Worm (Caenorhabditis elegans) whole organism, L2 larva: ENCODE results near the gene F17C8.6.

Source experiments
- C34F6.9 ChIP-seq: fragments of 150-350 bp; optimal IDR thresholded peaks from 2 replicates; lab custom pipeline; 2014; ENCODE audit warnings: missing biosample characterization, missing genetic modification characterization
- R02D3.7 ChIP-seq: fragments of 150-350 bp; optimal IDR thresholded peaks from 2 replicates; lab custom pipeline; 2014; ENCODE audit warnings: missing biosample characterization, missing genetic modification characterization
- Y55F3AM.14 ChIP-seq: fragments of 200-800 bp; sonication (Bioruptor generic); optimal IDR thresholded peaks from 2 replicates; lab custom pipeline; 2018; ENCODE audit warnings: mild to moderate bottlenecking, missing genetic modification characterization, missing compliant biosample characterization
- ZK546.5 ChIP-seq: sonication (generic microtip); optimal IDR thresholded peaks from 2 replicates; lab custom pipeline; 2017; ENCODE audit warnings: missing biosample characterization, missing genetic modification characterization
- alr-1 ChIP-seq: fragments of 150-350 bp; optimal IDR thresholded peaks from 2 replicates; lab custom pipeline; 2014; ENCODE audit warnings: missing biosample characterization, missing genetic modification characterization
- aly-2 ChIP-seq: fragments of 150-350 bp; optimal IDR thresholded peaks from 2 replicates; lab custom pipeline; 2014; ENCODE audit warnings: missing biosample characterization, missing genetic modification characterization
- ama-1 ChIP-seq: fragments of 150-350 bp; optimal IDR thresholded peaks from 2 replicates; lab custom pipeline; 2018; ENCODE audit warnings: inconsistent platforms
- ceh-16 ChIP-seq: fragments of 150-350 bp; optimal IDR thresholded peaks from 2 replicates; lab custom pipeline; 2014; ENCODE audit warnings: missing biosample characterization, missing genetic modification characterization
- ceh-82 ChIP-seq: fragments of 150-350 bp; optimal IDR thresholded peaks from 2 replicates; lab custom pipeline; 2014; ENCODE audit warnings: missing biosample characterization, missing genetic modification characterization
- crh-2 ChIP-seq: sonication (generic microtip); optimal IDR thresholded peaks from 2 replicates; lab custom pipeline; 2017; ENCODE audit warnings: missing biosample characterization, missing genetic modification characterization
- egl-27 ChIP-seq: sonication (generic microtip); optimal IDR thresholded peaks from 3 replicates; lab custom pipeline; 2017; ENCODE audit warnings: missing biosample characterization, missing genetic modification reagents, missing genetic modification characterization
- elt-1 ChIP-seq: fragments of 150-350 bp; optimal IDR thresholded peaks from 2 replicates; lab custom pipeline; 2014; ENCODE audit warnings: missing biosample characterization, missing genetic modification characterization
- elt-3 ChIP-seq: sonication (generic microtip); optimal IDR thresholded peaks from 2 replicates; lab custom pipeline; 2017; ENCODE audit warnings: missing biosample characterization, missing genetic modification characterization
- fos-1 ChIP-seq: fragments of 150-350 bp; optimal IDR thresholded peaks from 2 replicates; lab custom pipeline; 2014; ENCODE audit warnings: missing biosample characterization, missing genetic modification characterization
- gmeb-1 ChIP-seq: fragments of 150-350 bp; optimal IDR thresholded peaks from 2 replicates; lab custom pipeline; 2014; ENCODE audit warnings: missing biosample characterization, missing genetic modification characterization
- lin-11 ChIP-seq: fragments of 150-350 bp; sonication (generic microtip); optimal IDR thresholded peaks from 2 replicates; lab custom pipeline; 2014; ENCODE audit warnings: missing biosample characterization, missing genetic modification characterization, inconsistent platforms, mixed read lengths
- lsy-2 ChIP-seq, 2 experiments: fragments of 150-350 bp in 1 of 2; sonication (generic microtip) in 1 of 2; optimal IDR thresholded peaks; 2 replicates each; lab custom pipeline; 2014 to 2017; ENCODE audit warnings: missing biosample characterization in 2 of 2, missing genetic modification characterization in 2 of 2
- mab-5 ChIP-seq: fragments of 150-350 bp; optimal IDR thresholded peaks from 2 replicates; lab custom pipeline; 2014; ENCODE audit warnings: missing biosample characterization, missing genetic modification characterization
- mdl-1 ChIP-seq, 2 experiments: fragments of 150-350 bp in 1 of 2; sonication (generic microtip) in 1 of 2; optimal IDR thresholded peaks; 2 replicates each; lab custom pipeline; 2017; ENCODE audit warnings: missing biosample characterization in 2 of 2, missing genetic modification characterization in 2 of 2
- nhr-10 ChIP-seq: sonication (generic microtip); optimal IDR thresholded peaks from 2 replicates; lab custom pipeline; 2017; ENCODE audit warnings: missing biosample characterization, missing genetic modification characterization
- nhr-12 ChIP-seq: fragments of 150-350 bp; optimal IDR thresholded peaks from 2 replicates; lab custom pipeline; 2014; ENCODE audit warnings: missing biosample characterization, missing genetic modification characterization
- nhr-23 ChIP-seq: fragments of 150-350 bp; optimal IDR thresholded peaks from 2 replicates; lab custom pipeline; 2014; ENCODE audit warnings: missing biosample characterization, missing genetic modification reagents, missing genetic modification characterization
- nhr-237 ChIP-seq: fragments of 150-350 bp; optimal IDR thresholded peaks from 2 replicates; lab custom pipeline; 2014; ENCODE audit warnings: missing biosample characterization, missing genetic modification characterization
- nhr-25 ChIP-seq: fragments of 150-350 bp; sonication (generic microtip); optimal IDR thresholded peaks from 3 replicates; lab custom pipeline; 2014; ENCODE audit warnings: missing biosample characterization, missing genetic modification characterization
- nhr-6 ChIP-seq: fragments of 150-350 bp; optimal IDR thresholded peaks from 2 replicates; lab custom pipeline; 2014; ENCODE audit warnings: missing biosample characterization, missing genetic modification characterization
- peb-1 ChIP-seq: fragments of 150-350 bp; optimal IDR thresholded peaks from 2 replicates; lab custom pipeline; 2014; ENCODE audit warnings: missing biosample characterization, missing genetic modification characterization
- sem-4 ChIP-seq: fragments of 150-350 bp; optimal IDR thresholded peaks from 2 replicates; lab custom pipeline; 2014; ENCODE audit warnings: missing biosample characterization, missing genetic modification reagents, missing genetic modification characterization
- skn-1 ChIP-seq: sonication (generic microtip); optimal IDR thresholded peaks from 2 replicates; lab custom pipeline; 2017; ENCODE audit warnings: missing biosample characterization, missing genetic modification characterization
- sma-3 ChIP-seq: sonication (generic microtip); optimal IDR thresholded peaks from 2 replicates; lab custom pipeline; 2016; ENCODE audit warnings: missing genetic modification reagents, missing genetic modification characterization, missing compliant biosample characterization
- sma-9 ChIP-seq, 2 experiments: fragments of 150-350 bp in 1 of 2; sonication (generic microtip) in 1 of 2; optimal IDR thresholded peaks; 2 replicates each; lab custom pipeline; 2014 to 2016; ENCODE audit warnings: missing genetic modification characterization in 2 of 2, mild to moderate bottlenecking in 1 of 2, missing biosample characterization in 1 of 2, missing compliant biosample characterization in 1 of 2, missing genetic modification reagents in 1 of 2, moderate library complexity in 1 of 2
- snpc-4 ChIP-seq: fragments of 150-350 bp; optimal IDR thresholded peaks from 2 replicates; lab custom pipeline; 2014; ENCODE audit warnings: missing biosample characterization, missing genetic modification characterization
- unc-39 ChIP-seq: fragments of 150-350 bp; optimal IDR thresholded peaks from 2 replicates; lab custom pipeline; 2014; ENCODE audit warnings: missing biosample characterization, missing genetic modification characterization
- unc-55 ChIP-seq: fragments of 150-350 bp; sonication (generic microtip); optimal IDR thresholded peaks from 3 replicates; lab custom pipeline; 2014; ENCODE audit warnings: missing biosample characterization, missing genetic modification reagents, missing genetic modification characterization
- unc-62 ChIP-seq: fragments of 150-350 bp; optimal IDR thresholded peaks from 2 replicates; lab custom pipeline; 2014; ENCODE audit warnings: missing biosample characterization, missing genetic modification reagents, missing genetic modification characterization
- zag-1 ChIP-seq: fragments of 150-350 bp; optimal IDR thresholded peaks from 2 replicates; lab custom pipeline; 2014; ENCODE audit warnings: missing biosample characterization, missing genetic modification characterization
- ztf-1 ChIP-seq: fragments of 200-800 bp; sonication (Bioruptor generic); conservative IDR thresholded peaks from 2 replicates; pipeline ENCODE4 v1.3.6; 2022; ENCODE audit warnings: missing genetic modification characterization, missing compliant biosample characterization
- ztf-11 ChIP-seq: sonication (generic microtip); optimal IDR thresholded peaks from 2 replicates; lab custom pipeline; 2017; ENCODE audit warnings: missing biosample characterization, missing genetic modification characterization
- ztf-4 ChIP-seq: fragments of 150-350 bp; optimal IDR thresholded peaks from 2 replicates; lab custom pipeline; 2014; ENCODE audit warnings: missing biosample characterization, missing genetic modification characterization

The F17C8.6 gene

ce11 chrIII:4703932-4704454 is 41.8 kb downstream of the F17C8.6 start, which contains the start of the genes clp-2 and mrpl-16:
Gene clp-2, minus strand, starts transcription at chrIII:4704025.
Gene mrpl-16, plus strand, starts transcription at chrIII:4704404.
- TF ChIP-seq mab-5 (tag; lab: Kevin White, UChicago): no peak
- TF ChIP-seq nhr-12 (tag; lab: Kevin White, UChicago): no peak
- no peak for TF ChIP-seq aly-2 (tag; lab: Kevin White, UChicago)
- TF ChIP-seq ceh-82: no peak
- TF ChIP-seq nhr-25: no peak
- no peak for TF ChIP-seq skn-1
- peak in 1 of 2 experiments; percentile 59 for TF ChIP-seq lsy-2 (tag; optimal IDR thresholded peaks at IDR 0.05; lab: Kevin White, UChicago)
- no peak for TF ChIP-seq nhr-6 (tag; lab: Kevin White, UChicago)
- TF ChIP-seq crh-2 (tag; lab: Kevin White, UChicago): peak; percentile 12
- no peak for TF ChIP-seq ztf-11 (tag; lab: Kevin White, UChicago)
- TF ChIP-seq elt-3: no peak
- peak; percentile 59 for TF ChIP-seq unc-55 (GFP tag; lab: Kevin White, UChicago)
- TF ChIP-seq nhr-23 (tag; lab: Kevin White, UChicago): no peak
- TF ChIP-seq mdl-1 (tag; optimal IDR thresholded peaks at IDR 0.05; lab: Kevin White, UChicago): no peak
- TF ChIP-seq lin-11: no peak
- no peak for TF ChIP-seq alr-1
- no peak for TF ChIP-seq gmeb-1
- TF ChIP-seq unc-39 (tag; lab: Kevin White, UChicago): no peak
- no peak for TF ChIP-seq Y55F3AM.14 (GFP tag; lab: Kevin White, UChicago)
- TF ChIP-seq sma-9 (GFP tag; optimal IDR thresholded peaks at IDR 0.05; lab: Kevin White, UChicago): no peak
- no peak for TF ChIP-seq sma-9 (tag; optimal IDR thresholded peaks at IDR 0.05; lab: Kevin White, UChicago)
- no peak for TF ChIP-seq unc-62 (GFP tag; lab: Kevin White, UChicago)
- no peak for TF ChIP-seq ama-1 (lab: Kevin White, UChicago)
- TF ChIP-seq ceh-16 (tag; lab: Kevin White, UChicago): no peak
- peak; percentile 58 for TF ChIP-seq C34F6.9
- no peak for TF ChIP-seq zag-1 (tag; lab: Kevin White, UChicago)
- TF ChIP-seq elt-1 (tag; lab: Kevin White, UChicago): no peak
- no peak for TF ChIP-seq fos-1 (tag; lab: Kevin White, UChicago)
- TF ChIP-seq sem-4: no peak
- no peak for TF ChIP-seq ZK546.5 (tag; lab: Kevin White, UChicago)

ce11 chrIII:4699922-4700321 is 45.9 kb downstream of the F17C8.6 start, which contains the start of gene sel-13:
Gene sel-13, minus strand, starts transcription at chrIII:4700224.
- TF ChIP-seq nhr-12 (tag; lab: Kevin White, UChicago) (no peak), snpc-4 (tag; lab: Kevin White, UChicago) (no peak), R02D3.7 (tag; lab: Kevin White, UChicago) (no peak), mab-5 (tag; lab: Kevin White, UChicago) (no peak), sma-9 (GFP tag; optimal IDR thresholded peaks at IDR 0.05; lab: Kevin White, UChicago) (no peak), sma-9 (tag; optimal IDR thresholded peaks at IDR 0.05; lab: Kevin White, UChicago) (no peak), lsy-2 (tag; optimal IDR thresholded peaks at IDR 0.05; lab: Kevin White, UChicago) (no peak), nhr-10 (tag; lab: Kevin White, UChicago) (no peak), egl-27 (no peak), ama-1 (lab: Kevin White, UChicago) (no peak), ztf-11 (tag; lab: Kevin White, UChicago) (no peak), C34F6.9 (no peak), nhr-237 (tag; lab: Kevin White, UChicago) (no peak), alr-1 (no peak), nhr-6 (tag; lab: Kevin White, UChicago) (no peak), ztf-1 (GFP tag; lab: Robert Waterston, UW) (no peak), elt-1 (tag; lab: Kevin White, UChicago) (no peak), sma-3 (no peak)

- no peak for TF ChIP-seq peb-1
- no peak for TF ChIP-seq ztf-4 (tag; lab: Kevin White, UChicago)
- no peak for TF ChIP-seq ztf-11 (tag; lab: Kevin White, UChicago)
- no peak for TF ChIP-seq fos-1 (tag; lab: Kevin White, UChicago)
- no peak for TF ChIP-seq unc-39 (tag; lab: Kevin White, UChicago)
- TF ChIP-seq unc-62 (GFP tag; lab: Kevin White, UChicago): no peak
- no peak for TF ChIP-seq gmeb-1
- no peak for TF ChIP-seq mdl-1 (tag; optimal IDR thresholded peaks at IDR 0.05; lab: Kevin White, UChicago)
- TF ChIP-seq ceh-16 (tag; lab: Kevin White, UChicago): no peak
- no peak for TF ChIP-seq nhr-23 (tag; lab: Kevin White, UChicago)
- no peak for TF ChIP-seq egl-27
- no peak for TF ChIP-seq alr-1
- no peak for TF ChIP-seq nhr-6 (tag; lab: Kevin White, UChicago)
Measured at ce11 chrIII:4697819-4698218, 48.0 kb downstream of the F17C8.6 start, which contains the start of gene dnj-18. Gene dnj-18, plus strand, starts transcription at chrIII:4698119.
